Worm (Caenorhabditis elegans) whole organism, early embryonic: ENCODE results near the gene str-71.

ENCODE experiments used
- B0310.2 ChIP-seq: sonication (generic microtip); optimal IDR thresholded peaks from 2 replicates; lab custom pipeline; 2016; ENCODE audit warnings: mild to moderate bottlenecking, missing genetic modification characterization, missing compliant biosample characterization
- F13C5.2 ChIP-seq: sonication (generic microtip); optimal IDR thresholded peaks from 2 replicates; lab custom pipeline; 2017; ENCODE audit warnings: mild to moderate bottlenecking, missing genetic modification characterization, inconsistent platforms, missing compliant biosample characterization
- aly-1 ChIP-seq: sonication (generic microtip); optimal IDR thresholded peaks from 2 replicates; lab custom pipeline; 2016; ENCODE audit warnings: missing genetic modification characterization, missing compliant biosample characterization
- ama-1 ChIP-seq: fragments of 150-350 bp; optimal IDR thresholded peaks from 2 replicates; lab custom pipeline; 2014
- ceh-13 ChIP-seq: fragments of 200-800 bp; sonication (Bioruptor generic); optimal IDR thresholded peaks from 2 replicates; lab custom pipeline; 2018; ENCODE audit warnings: mild to moderate bottlenecking, missing genetic modification characterization, missing compliant biosample characterization
- ceh-36 ChIP-seq: sonication (generic microtip); optimal IDR thresholded peaks from 2 replicates; lab custom pipeline; 2016; ENCODE audit warnings: missing genetic modification characterization, inconsistent platforms, missing compliant biosample characterization
- ets-7 ChIP-seq: sonication (generic microtip); optimal IDR thresholded peaks from 2 replicates; lab custom pipeline; 2016; ENCODE audit warnings: missing genotype, missing genetic modification characterization, missing compliant biosample characterization
- flt-1 ChIP-seq: fragments of 200-800 bp; sonication (Bioruptor generic); IDR thresholded peaks from 2 replicates; pipeline ENCODE4 v1.3.6; 2022; ENCODE audit warnings: missing genetic modification characterization, missing compliant biosample characterization
- hmbx-1 ChIP-seq: sonication (generic microtip); optimal IDR thresholded peaks from 2 replicates; lab custom pipeline; 2016; ENCODE audit warnings: mild to moderate bottlenecking, missing genetic modification characterization, missing compliant biosample characterization
- hmg-4 ChIP-seq: fragments of 200-800 bp; sonication (Bioruptor generic); optimal IDR thresholded peaks from 2 replicates; lab custom pipeline; 2018; ENCODE audit warnings: mild to moderate bottlenecking, missing genetic modification characterization, missing compliant biosample characterization
- hnd-1 ChIP-seq: sonication (generic microtip); optimal IDR thresholded peaks from 2 replicates; lab custom pipeline; 2016; ENCODE audit warnings: missing genetic modification characterization, missing compliant biosample characterization
- pes-1 ChIP-seq: fragments of 200-800 bp; sonication (Bioruptor generic); IDR thresholded peaks from 2 replicates; pipeline ENCODE4 v1.3.6; 2022; ENCODE audit warnings: missing genetic modification reagents, missing genetic modification characterization, missing compliant biosample characterization
- scrt-1 ChIP-seq: fragments of 200-800 bp; sonication (Bioruptor generic); IDR thresholded peaks from 2 replicates; pipeline ENCODE4 v1.3.6; 2022; ENCODE audit warnings: missing genetic modification characterization, missing compliant biosample characterization
- sea-1 ChIP-seq: fragments of 200-800 bp; sonication (Bioruptor generic); conservative IDR thresholded peaks from 2 replicates; pipeline ENCODE4 v1.3.6; 2022; ENCODE audit warnings: missing genetic modification characterization, missing compliant biosample characterization
- tbx-11 ChIP-seq: fragments of 200-800 bp; sonication (Bioruptor generic); IDR thresholded peaks from 2 replicates; pipeline ENCODE4 v1.3.6; 2022; ENCODE audit warnings: missing genetic modification characterization, missing compliant biosample characterization
- tbx-37 ChIP-seq: fragments of 200-800 bp; sonication (Bioruptor generic); conservative IDR thresholded peaks from 2 replicates; pipeline ENCODE4 v1.3.6; 2022; ENCODE audit warnings: missing genetic modification reagents, missing genetic modification characterization, missing compliant biosample characterization
- tra-4 ChIP-seq: sonication (generic microtip); optimal IDR thresholded peaks from 2 replicates; lab custom pipeline; 2017; ENCODE audit warnings: missing genetic modification characterization, missing compliant biosample characterization

Gene str-71

DNA sequence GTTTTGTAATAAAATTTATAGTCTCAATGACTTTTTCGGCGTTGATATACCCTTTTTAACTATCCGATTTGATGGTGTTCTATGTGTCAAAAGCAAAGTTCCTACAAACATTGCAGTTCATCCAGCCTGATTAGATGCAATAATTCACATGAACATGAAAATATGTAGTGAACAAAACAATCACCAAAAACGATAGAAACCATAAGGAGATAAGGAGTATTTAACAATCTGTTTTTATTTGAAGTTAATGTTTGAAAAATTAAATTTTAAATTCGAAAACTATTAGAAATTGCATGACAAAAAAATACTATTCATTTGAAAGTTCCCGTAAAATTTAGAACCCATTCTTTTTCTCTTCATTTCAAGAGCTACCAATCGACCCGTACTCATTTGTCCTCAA is 32.0 kb downstream of the str-71 start, which contains the start of gene fbxa-209:
fbxa-209 (minus strand) TSS at position 101 of the 400 bp plus-strand sequence.
- no peak for TF ChIP-seq ets-7 (tag; lab: Kevin White, UChicago)
- TF ChIP-seq hnd-1 (tag; lab: Kevin White, UChicago): no peak
- no peak for TF ChIP-seq scrt-1 (GFP tag; lab: Robert Waterston, UW)
- TF ChIP-seq flt-1 (GFP tag; lab: Robert Waterston, UW): no peak
- TF ChIP-seq tra-4 (tag; lab: Kevin White, UChicago): no peak
- no peak for TF ChIP-seq ama-1 (lab: Kevin White, UChicago)
- no peak for TF ChIP-seq hmbx-1
- TF ChIP-seq pes-1 (GFP tag; lab: Robert Waterston, UW): no peak
- no peak for TF ChIP-seq aly-1 (tag; lab: Kevin White, UChicago)
- no peak for TF ChIP-seq ceh-36 (tag; lab: Kevin White, UChicago)
- no peak for TF ChIP-seq tbx-37 (GFP tag; lab: Robert Waterston, UW)
- no peak for TF ChIP-seq hmg-4

DNA sequence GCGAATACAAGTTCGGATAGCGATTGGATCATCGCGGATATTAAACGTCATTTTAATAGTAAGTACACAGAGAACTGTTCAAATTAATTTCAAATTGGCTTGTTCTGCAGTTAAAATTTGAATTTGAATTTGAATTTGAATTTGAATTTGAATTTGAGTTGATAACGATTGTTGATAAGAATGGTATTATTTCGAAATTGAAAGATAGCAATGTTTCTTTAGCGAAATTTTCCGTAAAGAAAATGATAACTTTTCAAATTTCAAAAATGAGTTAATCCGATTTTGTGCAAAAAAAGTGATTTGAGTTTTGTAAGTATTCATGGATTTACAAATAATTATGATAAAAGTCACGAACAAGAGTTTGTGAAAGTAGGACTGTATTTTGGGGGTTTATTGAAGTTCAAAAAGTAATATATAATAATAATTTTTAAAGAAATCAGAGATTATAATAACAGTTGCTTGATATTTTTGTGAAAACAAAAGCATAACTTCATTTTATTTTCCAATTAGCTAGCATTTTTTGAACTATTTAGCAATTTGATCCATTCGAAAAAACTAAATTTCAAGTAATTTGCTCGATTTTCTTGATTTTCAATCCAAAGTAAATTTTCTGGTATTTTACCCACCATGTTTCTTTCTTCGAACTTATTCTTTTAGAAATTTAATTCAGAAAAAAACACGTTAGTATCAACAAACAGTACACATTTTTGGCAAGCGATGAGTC is 33.5 kb downstream of the str-71 start, which contains the start of gene Y36E3A.2:
Y36E3A.2 (plus strand) TSS at position 674 of the 724 bp plus-strand sequence.
- TF ChIP-seq B0310.2 (tag; lab: Kevin White, UChicago) (no peak), hnd-1 (tag; lab: Kevin White, UChicago) (no peak), pes-1 (GFP tag; lab: Robert Waterston, UW) (no peak), ceh-36 (tag; lab: Kevin White, UChicago) (no peak), F13C5.2 (tag; lab: Kevin White, UChicago) (no peak)

DNA sequence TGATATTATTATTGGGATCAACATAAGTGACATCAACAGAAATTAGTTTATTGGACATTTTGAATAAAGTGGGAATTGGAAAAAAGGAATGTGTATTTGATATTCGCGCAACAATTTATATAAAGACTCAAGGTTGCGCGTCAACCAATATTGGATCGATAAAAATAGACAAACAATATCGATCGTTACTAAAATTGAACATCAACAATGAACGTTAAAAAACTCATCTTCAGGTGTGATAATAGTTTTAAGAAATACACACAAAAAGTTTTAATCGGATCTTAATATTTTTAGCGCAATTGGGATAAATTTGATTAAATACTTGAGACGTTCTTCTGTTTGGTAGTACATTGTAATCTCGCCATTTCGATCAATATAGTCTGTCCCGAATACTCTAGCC is 35.4 kb downstream of the str-71 start, which contains the start of gene fbxa-104:
fbxa-104 (minus strand) TSS at position 83 of the 400 bp plus-strand sequence.
- TF ChIP-seq tra-4 (tag; lab: Kevin White, UChicago) (no peak), aly-1 (tag; lab: Kevin White, UChicago) (no peak), ceh-36 (tag; lab: Kevin White, UChicago) (no peak), ets-7 (tag; lab: Kevin White, UChicago) (no peak), hmbx-1 (no peak), F13C5.2 (tag; lab: Kevin White, UChicago) (no peak), hnd-1 (tag; lab: Kevin White, UChicago) (no peak)

DNA sequence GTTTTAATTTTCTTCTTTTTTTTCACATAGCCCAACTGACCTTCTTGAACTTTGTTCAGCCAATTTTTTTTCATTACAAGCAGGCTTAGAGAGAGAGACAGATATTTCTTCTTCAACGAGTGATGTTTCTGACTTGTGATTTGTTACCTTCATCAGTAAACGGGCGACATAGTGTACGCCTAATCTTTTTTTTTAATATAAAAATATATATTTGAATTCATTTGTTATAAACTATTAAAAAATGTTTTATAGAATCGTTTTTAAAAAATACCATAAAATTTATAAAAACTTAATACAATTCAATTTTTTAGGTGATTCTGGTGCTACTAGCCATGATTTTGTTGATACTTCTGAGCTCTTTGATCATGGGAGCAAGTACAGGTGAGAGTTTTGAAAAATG is 41.2 kb downstream of the str-71 start, which contains the start of gene T06E6.10:
T06E6.10 (plus strand) TSS at position 301 of the 400 bp plus-strand sequence.
- TF ChIP-seq ama-1 (lab: Kevin White, UChicago): no peak
- TF ChIP-seq hmg-4: no peak
- TF ChIP-seq ets-7 (tag; lab: Kevin White, UChicago): no peak

DNA sequence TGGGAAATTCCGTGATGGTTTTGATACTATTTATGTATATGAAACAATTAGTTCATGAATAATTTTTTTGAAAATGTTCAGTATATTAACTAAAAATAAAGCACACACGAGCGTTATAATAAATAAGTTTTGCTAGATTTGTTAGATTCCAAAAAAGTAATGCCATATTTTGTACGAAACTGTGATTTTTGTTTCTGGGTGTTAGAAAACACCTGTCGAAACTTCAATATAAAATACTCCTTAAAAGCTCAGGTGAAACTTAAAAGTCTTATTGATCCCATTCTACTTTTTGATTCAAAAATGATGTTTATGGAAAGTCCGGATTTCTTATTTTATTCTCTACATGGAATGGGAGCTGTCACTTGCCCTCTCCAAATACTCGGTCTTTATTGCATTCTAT is 43.0 kb downstream of the str-71 start, which contains the start of gene srh-265:
srh-265 (plus strand) TSS at position 301 of the 400 bp plus-strand sequence.
- TF ChIP-seq hmbx-1: no peak
- TF ChIP-seq tbx-37 (GFP tag; lab: Robert Waterston, UW): no peak
- TF ChIP-seq sea-1: no peak
- TF ChIP-seq hnd-1 (tag; lab: Kevin White, UChicago): no peak

DNA sequence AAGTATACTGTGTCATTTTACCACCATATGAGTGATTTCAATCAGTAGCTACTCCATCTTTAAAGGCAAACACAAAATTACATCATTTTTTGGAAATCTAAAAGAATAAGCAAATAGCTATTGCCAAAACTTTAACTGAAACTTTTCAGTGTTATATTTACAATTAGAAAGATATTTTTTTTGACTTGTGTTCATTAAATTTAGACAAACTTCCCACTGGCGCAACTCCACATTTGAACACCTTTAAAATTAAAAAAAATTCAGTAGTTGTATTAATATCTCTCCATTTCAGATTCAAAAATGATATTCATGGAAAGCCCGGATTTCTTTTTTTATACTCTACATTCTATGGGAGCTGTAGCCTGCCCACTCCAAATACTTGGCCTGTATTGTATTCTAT is 45.1 kb downstream of the str-71 start, which contains the start of gene srh-264:
srh-264 (plus strand) TSS at position 301 of the 400 bp plus-strand sequence.
- no peak for TF ChIP-seq scrt-1 (GFP tag; lab: Robert Waterston, UW)
- TF ChIP-seq F13C5.2 (tag; lab: Kevin White, UChicago): no peak
- TF ChIP-seq sea-1: no peak
- no peak for TF ChIP-seq ama-1 (lab: Kevin White, UChicago)
- no peak for TF ChIP-seq tbx-11
- TF ChIP-seq flt-1 (GFP tag; lab: Robert Waterston, UW): no peak
- no peak for TF ChIP-seq ceh-36 (tag; lab: Kevin White, UChicago)
- TF ChIP-seq tra-4 (tag; lab: Kevin White, UChicago): no peak
- no peak for TF ChIP-seq hmg-4
- no peak for TF ChIP-seq hmbx-1
- TF ChIP-seq ceh-13: no peak
- TF ChIP-seq hnd-1 (tag; lab: Kevin White, UChicago): no peak
- no peak for TF ChIP-seq B0310.2 (tag; lab: Kevin White, UChicago)
- no peak for TF ChIP-seq pes-1 (GFP tag; lab: Robert Waterston, UW)
- no peak for TF ChIP-seq ets-7 (tag; lab: Kevin White, UChicago)
- no peak for TF ChIP-seq aly-1 (tag; lab: Kevin White, UChicago)
- no peak for TF ChIP-seq tbx-37 (GFP tag; lab: Robert Waterston, UW)

DNA sequence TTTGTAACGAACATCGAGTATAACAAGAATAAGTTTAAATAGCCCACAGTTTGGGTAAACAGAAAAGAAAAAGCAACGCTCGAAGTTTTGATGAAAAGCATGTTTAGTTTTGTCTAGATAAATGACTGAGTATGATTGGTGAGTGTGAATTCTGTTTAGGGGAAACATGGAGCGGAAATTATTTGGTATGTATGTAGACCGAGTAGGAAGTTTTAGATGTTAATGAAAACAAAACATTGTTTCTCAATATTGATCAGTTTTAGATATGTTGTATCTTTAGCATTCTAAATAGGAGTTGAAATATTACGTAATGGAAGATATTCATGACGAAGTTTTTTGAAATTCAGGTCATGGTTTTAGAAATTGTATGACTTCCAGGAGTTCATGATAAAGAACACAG is 46.4 kb downstream of the str-71 start, which contains the start of gene srbc-63:
srbc-63 (minus strand) TSS at position 101 of the 400 bp plus-strand sequence.
- no peak for TF ChIP-seq pes-1 (GFP tag; lab: Robert Waterston, UW)
- TF ChIP-seq ceh-36 (tag; lab: Kevin White, UChicago): no peak
- no peak for TF ChIP-seq aly-1 (tag; lab: Kevin White, UChicago)
